Fruit fly (Drosophila melanogaster) whole organism, embryonic: Measurements from ENCODE around the gene E23.

Source experiments
- Aef1 ChIP-seq: fragments of 200-800 bp; sonication (Bioruptor generic); IDR thresholded peaks from 3 replicates; pipeline ENCODE4 v1.3.6; 2022; ENCODE audit warnings: missing biosample characterization, missing genetic modification characterization
- Antp ChIP-seq: fragments of 200-800 bp; sonication (Bioruptor generic); optimal IDR thresholded peaks from 3 replicates; lab custom pipeline; 2016; ENCODE audit warnings: missing biosample characterization, missing genetic modification characterization
- CG10321 ChIP-seq: fragments of 200-800 bp; sonication (Bioruptor generic); IDR thresholded peaks from 2 replicates; pipeline ENCODE4 v1.3.6; 2022; ENCODE audit warnings: missing biosample characterization, missing genetic modification characterization
- CG11695 ChIP-seq: fragments of 200-800 bp; sonication (Bioruptor generic); IDR thresholded peaks from 3 replicates; pipeline ENCODE4 v1.3.6; 2022; ENCODE audit warnings: missing biosample characterization, missing genetic modification characterization
- CG12391 ChIP-seq: fragments of 200-800 bp; sonication (Bioruptor generic); optimal IDR thresholded peaks from 3 replicates; lab custom pipeline; 2018; ENCODE audit warnings: missing biosample characterization, mild to moderate bottlenecking, missing genetic modification characterization, moderate library complexity
- CG14050 ChIP-seq: fragments of 200-800 bp; sonication (Bioruptor generic); IDR thresholded peaks from 3 replicates; pipeline ENCODE4 v1.3.6; 2022; ENCODE audit warnings: missing biosample characterization, missing genetic modification characterization
- CG14441 ChIP-seq: fragments of 200-800 bp; sonication (Bioruptor generic); IDR thresholded peaks from 2 replicates; pipeline ENCODE4 v1.3.6; 2022; ENCODE audit warnings: missing biosample characterization, missing genetic modification characterization
- CG15269 ChIP-seq: fragments of 200-800 bp; sonication (Bioruptor generic); optimal IDR thresholded peaks from 2 replicates; lab custom pipeline; 2018; ENCODE audit warnings: missing biosample characterization, mild to moderate bottlenecking, missing genetic modification characterization, moderate library complexity
- CG15601 ChIP-seq: fragments of 200-800 bp; sonication (Bioruptor generic); optimal IDR thresholded peaks from 3 replicates; lab custom pipeline; 2019; ENCODE audit warnings: missing biosample characterization, mild to moderate bottlenecking, missing genetic modification characterization, moderate library complexity
- CG17829 ChIP-seq: fragments of 200-800 bp; optimal IDR thresholded peaks from 2 replicates; lab custom pipeline; 2019; ENCODE audit warnings: missing biosample characterization, mild to moderate bottlenecking, missing genetic modification characterization, moderate library complexity
- CG1792 ChIP-seq: fragments of 200-800 bp; sonication (Bioruptor generic); optimal IDR thresholded peaks from 2 replicates; lab custom pipeline; 2016; ENCODE audit warnings: missing biosample characterization, missing genetic modification characterization
- CG31224 ChIP-seq: fragments of 200-800 bp; sonication (Bioruptor generic); IDR thresholded peaks from 2 replicates; pipeline ENCODE4 v1.3.6; 2022; ENCODE audit warnings: missing biosample characterization, missing genetic modification characterization
- CG32772 ChIP-seq: fragments of 200-800 bp; sonication (Bioruptor generic); IDR thresholded peaks from 2 replicates; pipeline ENCODE4 v1.3.6; 2022; ENCODE audit warnings: missing biosample characterization, missing genetic modification characterization
- CG42726 ChIP-seq: fragments of 200-800 bp; sonication (Bioruptor generic); IDR thresholded peaks from 2 replicates; pipeline ENCODE4 v1.3.6; 2022; ENCODE audit warnings: missing biosample characterization, missing genetic modification characterization; ENCODE audit not compliant: partially characterized antibody
- CG4820 ChIP-seq: fragments of 200-800 bp; sonication (Bioruptor generic); optimal IDR thresholded peaks from 3 replicates; lab custom pipeline; 2016; ENCODE audit warnings: missing biosample characterization, missing genetic modification characterization
- CG4854 ChIP-seq: fragments of 200-800 bp; sonication (Bioruptor generic); optimal IDR thresholded peaks from 2 replicates; lab custom pipeline; 2016; ENCODE audit warnings: missing biosample characterization, missing genetic modification characterization, inconsistent platforms
- CG6689 ChIP-seq: fragments of 200-800 bp; sonication (Bioruptor generic); IDR thresholded peaks from 2 replicates; pipeline ENCODE4 v1.3.6; 2022; ENCODE audit warnings: missing biosample characterization, missing genetic modification characterization
- CG7372 ChIP-seq: fragments of 200-800 bp; sonication (Bioruptor generic); IDR thresholded peaks from 2 replicates; pipeline ENCODE4 v1.3.6; 2022; ENCODE audit warnings: missing biosample characterization, missing genetic modification characterization
- CG8281 ChIP-seq: fragments of 200-800 bp; sonication (Bioruptor generic); optimal IDR thresholded peaks from 2 replicates; lab custom pipeline; 2018; ENCODE audit warnings: missing biosample characterization, mild to moderate bottlenecking, missing genetic modification characterization, moderate library complexity
- CG9609 ChIP-seq: fragments of 200-800 bp; sonication (Bioruptor generic); optimal IDR thresholded peaks from 3 replicates; lab custom pipeline; 2016; ENCODE audit warnings: missing biosample characterization, missing genetic modification characterization
- CHES-1-like ChIP-seq: fragments of 200-800 bp; sonication (Bioruptor generic); optimal IDR thresholded peaks from 2 replicates; lab custom pipeline; 2016; ENCODE audit warnings: missing biosample characterization, missing genetic modification characterization
- CrebB ChIP-seq: fragments of 200-800 bp; sonication (Bioruptor generic); optimal IDR thresholded peaks from 3 replicates; lab custom pipeline; 2018; ENCODE audit warnings: missing biosample characterization, mild to moderate bottlenecking, missing genetic modification characterization
- Dbx ChIP-seq: fragments of 200-800 bp; sonication (Bioruptor generic); IDR thresholded peaks from 3 replicates; pipeline ENCODE4 v1.3.6; 2022; ENCODE audit warnings: missing biosample characterization, missing genetic modification characterization
- Dek ChIP-seq: fragments of 200-800 bp; sonication (Bioruptor generic); optimal IDR thresholded peaks from 3 replicates; lab custom pipeline; 2019; ENCODE audit warnings: missing biosample characterization, mild to moderate bottlenecking, missing genetic modification characterization, moderate library complexity
- Eip74EF ChIP-seq, 2 experiments: fragments of 200-800 bp in 1 of 2; fragments of >200 bp in 1 of 2; sonication (Bioruptor generic) in 1 of 2; optimal IDR thresholded peaks; 2 replicates each; lab custom pipeline; 2017 to 2019; ENCODE audit warnings: missing biosample characterization in 2 of 2, missing genetic modification characterization in 2 of 2, mild to moderate bottlenecking in 1 of 2, moderate library complexity in 1 of 2
- Ets65A ChIP-seq: fragments of 200-800 bp; sonication (Bioruptor generic); peaks from one replicate; lab custom pipeline; 2016; ENCODE audit warnings: missing biosample characterization, missing genetic modification characterization
- Fer3 ChIP-seq: fragments of 200-800 bp; sonication (Bioruptor generic); optimal IDR thresholded peaks from 2 replicates; lab custom pipeline; 2018; ENCODE audit warnings: missing biosample characterization, mild to moderate bottlenecking, missing genetic modification characterization, moderate library complexity
- GATAe ChIP-seq: fragments of 200-800 bp; sonication (Bioruptor generic); conservative IDR thresholded peaks from 2 replicates; pipeline ENCODE4 v1.3.6; 2022; ENCODE audit warnings: missing biosample characterization, missing genetic modification characterization
- HLHmδ ChIP-seq: fragments of 200-800 bp; sonication (Bioruptor generic); optimal IDR thresholded peaks from 2 replicates; lab custom pipeline; 2018; ENCODE audit warnings: missing biosample characterization, mild to moderate bottlenecking, missing genetic modification characterization, moderate library complexity
- Hr78 ChIP-seq, 2 experiments: fragments of 200-800 bp in 1 of 2; fragments of >200 bp in 1 of 2; sonication (Bioruptor generic) in 1 of 2; optimal IDR thresholded peaks; 2 replicates each; lab custom pipeline; 2017 to 2019; ENCODE audit warnings: missing biosample characterization in 2 of 2, missing genetic modification characterization in 2 of 2, mild to moderate bottlenecking in 1 of 2, moderate library complexity in 1 of 2
- NK7.1 ChIP-seq: fragments of 200-800 bp; sonication (Bioruptor generic); optimal IDR thresholded peaks from 3 replicates; lab custom pipeline; 2016; ENCODE audit warnings: missing biosample characterization, missing genetic modification characterization
- Nf-YC ChIP-seq: fragments of 200-800 bp; optimal IDR thresholded peaks from 3 replicates; lab custom pipeline; 2019; ENCODE audit warnings: missing biosample characterization, mild to moderate bottlenecking, missing genetic modification characterization, moderate library complexity
- Ptx1 ChIP-seq: fragments of 200-800 bp; sonication (Bioruptor generic); IDR thresholded peaks from 2 replicates; pipeline ENCODE4 v1.3.6; 2022; ENCODE audit warnings: missing biosample characterization, missing genetic modification characterization
- Side ChIP-seq: fragments of 200-800 bp; sonication (Bioruptor generic); optimal IDR thresholded peaks from 2 replicates; lab custom pipeline; 2016; ENCODE audit warnings: missing biosample characterization, missing genetic modification characterization
- Spps ChIP-seq: fragments of 200-800 bp; sonication (Bioruptor generic); optimal IDR thresholded peaks from 2 replicates; lab custom pipeline; 2018; ENCODE audit warnings: missing biosample characterization, mild to moderate bottlenecking, missing genetic modification characterization
- Vsx1 ChIP-seq: fragments of 200-800 bp; sonication (Bioruptor generic); optimal IDR thresholded peaks from 2 replicates; lab custom pipeline; 2017; ENCODE audit warnings: missing biosample characterization, mild to moderate bottlenecking, missing genetic modification characterization, missing genetic modification reagents
- bigmax ChIP-seq: fragments of 200-800 bp; sonication (Bioruptor generic); optimal IDR thresholded peaks from 2 replicates; lab custom pipeline; 2018; ENCODE audit warnings: missing biosample characterization, mild to moderate bottlenecking, missing genetic modification characterization
- chinmo ChIP-seq: fragments of 200-800 bp; sonication (Bioruptor generic); IDR thresholded peaks from 4 replicates; pipeline ENCODE4 v1.3.6; 2022; ENCODE audit warnings: missing biosample characterization, missing genetic modification characterization; ENCODE audit not compliant: partially characterized antibody
- corto ChIP-seq: fragments of 200-800 bp; sonication (Bioruptor generic); optimal IDR thresholded peaks from 2 replicates; lab custom pipeline; 2016; ENCODE audit warnings: missing biosample characterization, mild to moderate bottlenecking, missing genetic modification characterization, moderate library complexity
- crol ChIP-seq: fragments of 200-800 bp; sonication (Bioruptor generic); IDR thresholded peaks from 2 replicates; pipeline ENCODE4 v1.3.6; 2022; ENCODE audit warnings: missing biosample characterization, missing genetic modification characterization
- hb ChIP-seq: fragments of 200-800 bp; sonication (Bioruptor generic); IDR thresholded peaks from 3 replicates; pipeline ENCODE4 v1.3.6; 2022; ENCODE audit warnings: missing biosample characterization, missing genetic modification characterization; ENCODE audit not compliant: partially characterized antibody
- hkb ChIP-seq, 2 experiments: fragments of 200-800 bp in 1 of 2; fragments of >200 bp in 1 of 2; sonication (Bioruptor generic) in 1 of 2; IDR thresholded peaks in 1 of 2; optimal IDR thresholded peaks in 1 of 2; 2 replicates each; pipeline versions ENCODE4 v1.3.6 to Lab custom; 2017 to 2022; ENCODE audit warnings: missing biosample characterization in 1 of 2, missing genetic modification characterization in 1 of 2
- klu ChIP-seq: fragments of 200-800 bp; sonication (Bioruptor generic); IDR thresholded peaks from 2 replicates; pipeline ENCODE4 v1.3.6; 2022; ENCODE audit warnings: missing biosample characterization, missing genetic modification characterization
- knrl ChIP-seq: fragments of 200-800 bp; sonication (Bioruptor generic); IDR thresholded peaks from 3 replicates; pipeline ENCODE4 v1.3.6; 2022; ENCODE audit warnings: missing biosample characterization, missing genetic modification characterization; ENCODE audit not compliant: partially characterized antibody
- lab ChIP-seq: fragments of 200-800 bp; sonication (Bioruptor generic); optimal IDR thresholded peaks from 3 replicates; lab custom pipeline; 2017; ENCODE audit warnings: missing biosample characterization, missing genetic modification characterization, mild to moderate bottlenecking, moderate library complexity, missing genetic modification reagents
- mirr ChIP-seq: fragments of 200-800 bp; sonication (Bioruptor generic); optimal IDR thresholded peaks from 3 replicates; lab custom pipeline; 2018; ENCODE audit warnings: missing biosample characterization, mild to moderate bottlenecking, missing genetic modification characterization
- pita ChIP-seq: fragments of 200-800 bp; sonication (Bioruptor generic); optimal IDR thresholded peaks from 2 replicates; lab custom pipeline; 2017; ENCODE audit warnings: missing biosample characterization, mild to moderate bottlenecking, missing genetic modification characterization
- ro ChIP-seq: fragments of 200-800 bp; sonication (Bioruptor generic); IDR thresholded peaks from 2 replicates; pipeline ENCODE4 v1.3.6; 2022; ENCODE audit warnings: missing biosample characterization, missing genetic modification characterization
- sd ChIP-seq: fragments of 200-800 bp; sonication (Bioruptor generic); optimal IDR thresholded peaks from 3 replicates; lab custom pipeline; 2018; ENCODE audit warnings: missing biosample characterization, mild to moderate bottlenecking, missing genetic modification characterization, moderate library complexity
- sens ChIP-seq: fragments of 200-800 bp; sonication (Bioruptor generic); peaks from one replicate; lab custom pipeline; 2016; ENCODE audit warnings: missing biosample characterization, missing genetic modification characterization

E23 gene

dm6 chr2L:3356193-3356645 lies 1.6 kb upstream of the E23 start (continued):
- peak; percentile 3 for TF ChIP-seq CG1792 (GFP tag; lab: Kevin White, UChicago)
- no peak for TF ChIP-seq CG15269 (tag; lab: Kevin White, UChicago)
- peak; percentile 41 for TF ChIP-seq lab
- peak; percentile 33 for TF ChIP-seq CHES-1-like (GFP tag; lab: Kevin White, UChicago)
- 0 out of 2 replicates have a peak, but pooled peaks have one; percentile 9 for TF ChIP-seq CG31224 (GFP tag; lab: Robert Waterston, UW)
- TF ChIP-seq CG32772 (GFP tag; lab: Robert Waterston, UW): 0 out of 2 replicates have a peak, but pooled peaks have one; percentile 9
- no peak for TF ChIP-seq HLHmδ (GFP tag; lab: Kevin White, UChicago)
- TF ChIP-seq Hr78 (GFP tag; optimal IDR thresholded peaks at IDR 0.05; lab: Kevin White, UChicago): no peak
- TF ChIP-seq CG15601 (tag; lab: Kevin White, UChicago): no peak
- peak; percentile 28 for TF ChIP-seq sd (tag; lab: Kevin White, UChicago)
- TF ChIP-seq NK7.1 (GFP tag; lab: Kevin White, UChicago): no peak
- no peak for TF ChIP-seq hb
- TF ChIP-seq CG14441 (GFP tag; lab: Robert Waterston, UW): 0 out of 2 replicates have a peak, but pooled peaks have one; percentile 46
- no peak for TF ChIP-seq pita
- TF ChIP-seq CG14050: no peak
- peak; percentile 60 for TF ChIP-seq sens (GFP tag; lab: Kevin White, UChicago)
- peak; percentile 43 for TF ChIP-seq CG9609 (GFP tag; lab: Kevin White, UChicago)
- no peak for TF ChIP-seq CG4820 (GFP tag; lab: Kevin White, UChicago)
- no peak for TF ChIP-seq Antp (GFP tag; lab: Kevin White, UChicago)
- TF ChIP-seq CG17829: no peak
- no peak for TF ChIP-seq CG4854
- no peak for TF ChIP-seq Fer3 (tag; lab: Kevin White, UChicago)
- TF ChIP-seq CG10321: no peak
- TF ChIP-seq Vsx1: peak; percentile 18
- TF ChIP-seq CG42726 (GFP tag; lab: Robert Waterston, UW): no peak
- TF ChIP-seq Eip74EF (GFP tag; optimal IDR thresholded peaks at IDR 0.05; lab: Kevin White, UChicago): no peak
- no peak for TF ChIP-seq Side
- TF ChIP-seq knrl (GFP tag; lab: Robert Waterston, UW): no peak

DNA sequence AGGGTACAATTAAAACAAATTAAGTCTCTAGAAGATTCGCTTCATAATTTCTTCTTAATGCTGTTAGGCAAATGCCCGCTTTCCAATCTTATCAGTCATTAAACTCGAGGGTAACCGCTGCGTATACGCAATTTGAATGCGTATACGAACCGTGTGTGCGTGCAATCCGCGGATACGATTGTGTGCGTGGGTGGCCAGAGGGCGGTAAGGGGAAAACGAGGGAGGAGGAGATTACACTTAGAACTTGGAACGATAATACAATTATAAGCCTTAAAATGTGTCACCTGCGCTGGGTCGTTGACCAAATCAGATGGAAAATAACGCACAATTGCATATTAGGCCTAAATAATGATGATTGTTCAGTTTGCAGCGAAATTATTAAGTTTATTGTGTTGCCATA lies 1.2 kb upstream of the E23 start:
- TF ChIP-seq Nf-YC (tag; lab: Kevin White, UChicago) (no peak), ro (no peak), Spps (tag; lab: Kevin White, UChicago) (no peak), CG7372 (GFP tag; lab: Robert Waterston, UW) (peak; percentile 88), bigmax (GFP tag; lab: Kevin White, UChicago) (no peak), klu (GFP tag; lab: Robert Waterston, UW) (peak; percentile 28; the same call in 1 of the 2 replicates), Ets65A (GFP tag; lab: Kevin White, UChicago) (peak; percentile 92), CG6689 (0 out of 2 replicates have a peak, but pooled peaks have one; percentile 3), mirr (peak; percentile 11), CG11695 (GFP tag; lab: Robert Waterston, UW) (no peak), Dek (tag; lab: Kevin White, UChicago) (no peak), crol (GFP tag; lab: Robert Waterston, UW) (peak; percentile 74), CG12391 (tag; lab: Kevin White, UChicago) (no peak), GATAe (GFP tag; lab: Robert Waterston, UW) (peak; percentile 54; the same call in 1 of the 2 replicates), corto (no peak), Dbx (0 out of 3 replicates have a peak, but pooled peaks have one; percentile 13), chinmo (GFP tag; lab: Robert Waterston, UW) (0 out of 4 replicates have a peak, but pooled peaks have one; percentile 49), Ptx1 (GFP tag; lab: Robert Waterston, UW) (0 out of 2 replicates have a peak, but pooled peaks have one; percentile 5), CG8281 (tag; lab: Kevin White, UChicago) (no peak), CrebB (tag; lab: Kevin White, UChicago) (no peak), hkb (optimal IDR thresholded peaks at IDR 0.05; lab: Kevin White, UChicago) (no peak), hkb (GFP tag; IDR thresholded peaks at IDR 0.05; lab: Robert Waterston, UW) (0 out of 2 replicates have a peak, but pooled peaks have one; percentile 11), Aef1 (GFP tag; lab: Robert Waterston, UW) (no peak)
